Worm (Caenorhabditis elegans) whole organism, L1 larva: ENCODE results near the gene frpr-1.

Source experiments
- Y116A8C.19 ChIP-seq: sonication (generic microtip); optimal IDR thresholded peaks from 2 replicates; lab custom pipeline; 2016; ENCODE audit warnings: missing compliant biosample characterization, missing genetic modification characterization, borderline replicate concordance
- alr-1 ChIP-seq: fragments of 200-800 bp; sonication (Bioruptor generic); optimal IDR thresholded peaks from 2 replicates; lab custom pipeline; 2018; ENCODE audit warnings: borderline replicate concordance, mild to moderate bottlenecking, missing genetic modification characterization, missing compliant biosample characterization
- elt-3 ChIP-seq, 6 experiments: fragments of 150-350 bp in 1 of 6; sonication (generic microtip); optimal IDR thresholded peaks; 2 replicates each; lab custom pipeline; 2017 to 2018; ENCODE audit warnings: missing biosample characterization in 6 of 6, missing genetic modification characterization in 6 of 6, inconsistent platforms in 1 of 6
- isw-1 ChIP-seq: fragments of 200-800 bp; sonication (Bioruptor generic); IDR thresholded peaks from 2 replicates; pipeline ENCODE4 v1.3.6; 2022; ENCODE audit warnings: missing genetic modification characterization, missing compliant biosample characterization
- lsy-2 ChIP-seq, 2 experiments: fragments of 150-350 bp; optimal IDR thresholded peaks; 2 replicates each; lab custom pipeline; 2014; ENCODE audit warnings: missing biosample characterization in 2 of 2, missing genetic modification characterization in 2 of 2
- nhr-28 ChIP-seq: fragments of 150-350 bp; optimal IDR thresholded peaks from 2 replicates; lab custom pipeline; 2014; ENCODE audit warnings: missing biosample characterization, missing genetic modification characterization
- pqm-1 ChIP-seq: sonication (generic microtip); optimal IDR thresholded peaks from 3 replicates; lab custom pipeline; 2017; ENCODE audit warnings: missing biosample characterization, missing genetic modification characterization
- snpc-4 ChIP-seq: fragments of 150-350 bp; optimal IDR thresholded peaks from 2 replicates; lab custom pipeline; 2014; ENCODE audit warnings: missing biosample characterization, missing genetic modification characterization
- tbx-2 ChIP-seq: sonication (generic microtip); optimal IDR thresholded peaks from 2 replicates; lab custom pipeline; 2016; ENCODE audit warnings: missing genetic modification characterization, missing compliant biosample characterization
- unc-62 ChIP-seq: fragments of 150-350 bp; optimal IDR thresholded peaks from 2 replicates; lab custom pipeline; 2014; ENCODE audit warnings: missing biosample characterization, missing genetic modification reagents, missing genetic modification characterization
- zag-1 ChIP-seq: fragments of 150-350 bp; optimal IDR thresholded peaks from 2 replicates; lab custom pipeline; 2014; ENCODE audit warnings: missing biosample characterization, missing genetic modification characterization
- ztf-11 ChIP-seq, 2 experiments: sonication (generic microtip); optimal IDR thresholded peaks; 2 replicates each; lab custom pipeline; 2016 to 2017; ENCODE audit warnings: missing genetic modification characterization in 2 of 2, missing biosample characterization in 1 of 2, missing compliant biosample characterization in 1 of 2

DNA sequence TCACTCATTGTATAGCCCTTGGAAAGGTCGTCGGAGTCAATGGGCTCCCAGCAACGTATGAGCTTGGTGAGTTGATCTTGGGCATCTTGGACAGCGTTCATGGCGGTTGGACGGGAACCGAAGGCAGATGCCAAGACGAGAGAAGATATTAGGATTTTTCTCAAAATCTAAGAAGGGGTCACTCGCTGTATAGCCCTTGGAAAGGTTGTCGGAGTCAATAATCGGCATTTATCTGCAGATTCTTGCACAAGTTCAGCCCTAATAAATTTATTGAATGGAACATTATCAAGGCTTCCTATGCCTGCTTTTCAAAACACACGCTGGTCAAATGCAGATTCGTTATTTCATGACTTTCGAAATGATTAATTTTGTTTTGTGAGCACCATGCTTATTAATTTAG, 8.3 kb upstream of the frpr-1 start, which contains the start of gene C02B8.7:
- TF ChIP-seq snpc-4 (tag; lab: Kevin White, UChicago) (no peak), lsy-2 (tag; optimal IDR thresholded peaks at IDR 0.05; lab: Kevin White, UChicago) (no peak), tbx-2 (no peak), nhr-28 (no peak), unc-62 (GFP tag; lab: Kevin White, UChicago) (no peak), isw-1 (GFP tag; lab: Robert Waterston, UW) (no peak), alr-1 (tag; lab: Kevin White, UChicago) (no peak), ztf-11 (tag; optimal IDR thresholded peaks at IDR 0.05; lab: Kevin White, UChicago) (no peak), zag-1 (tag; lab: Kevin White, UChicago) (no peak), Y116A8C.19 (tag; lab: Kevin White, UChicago) (no peak), pqm-1 (tag; lab: Kevin White, UChicago) (no peak), elt-3 (tag; optimal IDR thresholded peaks at IDR 0.05; lab: Kevin White, UChicago) (no peak)
